Worm (Caenorhabditis elegans): ENCODE measurements around the gene B0336.7.
A peak's percentile ranks its signal among the peaks of the same experiment; 100 is the strongest.

DNA sequence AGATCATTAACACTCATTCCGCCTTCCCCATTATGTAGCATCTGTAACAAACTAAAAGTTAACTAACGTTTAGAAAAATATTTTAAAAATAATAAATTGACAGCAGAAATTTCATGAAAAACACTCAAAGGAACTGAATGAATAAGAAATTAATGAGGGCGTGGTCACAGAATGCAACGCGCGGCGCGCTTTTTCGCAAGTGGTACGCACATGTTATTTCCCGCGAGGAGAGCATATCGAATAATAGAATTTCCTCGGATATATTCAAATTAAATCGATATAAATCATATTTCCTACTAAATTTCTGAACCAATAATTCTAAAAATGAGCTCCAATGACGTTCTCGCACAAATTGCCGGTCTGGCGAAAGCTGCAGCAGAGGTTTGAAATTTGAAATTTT lies 4.5 kb downstream of the B0336.7 start, which contains the start of the genes abi-1 and arle-14:
- TF ChIP-seq zag-1 (tag; optimal IDR thresholded peaks at IDR 0.05), result no peak
- peak; percentile 15 for TF ChIP-seq R02D3.7 (tag; optimal IDR thresholded peaks at IDR 0.05)
- TF ChIP-seq unc-62 (GFP tag; optimal IDR thresholded peaks at IDR 0.05), result no peak

All from whole organism, L3 larva.